Fruit fly (Drosophila melanogaster): ENCODE measurements around the gene eIF2Bbeta.

The eIF2Bbeta gene

DNA sequence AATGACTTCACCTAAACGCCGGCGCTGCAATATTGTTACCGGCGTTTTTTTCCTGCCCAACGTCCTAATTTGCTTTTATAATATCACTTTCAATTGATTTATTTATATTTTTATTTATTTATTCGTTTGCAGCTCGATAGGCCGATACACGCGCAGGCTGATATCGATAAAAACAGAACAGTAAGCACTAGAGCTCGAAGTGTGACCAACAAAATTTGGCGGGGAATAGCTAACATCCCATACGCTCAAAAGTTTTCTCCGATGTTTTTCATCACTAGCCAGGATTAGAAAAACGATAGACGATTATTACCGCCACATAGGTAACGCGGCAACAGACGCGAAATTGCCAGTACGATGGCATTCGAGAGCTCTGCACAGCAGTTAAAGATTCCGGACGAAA is 9.4 kb downstream of the eIF2Bbeta start, which contains the start of the genes CG2685 and CG2694 (continued):
- TF ChIP-seq CG4707 (GFP tag; optimal IDR thresholded peaks at IDR 0.05), result no peak
- peak; percentile 10 for TF ChIP-seq nmo (GFP tag; optimal IDR thresholded peaks at IDR 0.05)
- no peak for TF ChIP-seq bsh (GFP tag; optimal IDR thresholded peaks at IDR 0.05)
- TF ChIP-seq sd (tag; optimal IDR thresholded peaks at IDR 0.05), result no peak
- TF ChIP-seq CG11723 (GFP tag; optimal IDR thresholded peaks at IDR 0.05), result no peak
- no peak for TF ChIP-seq sima (GFP tag; optimal IDR thresholded peaks at IDR 0.05)
- TF ChIP-seq CG14860 (GFP tag; IDR thresholded peaks at IDR 0.05; ENCODE audit: partially characterized antibody), result peak; percentile 65
- TF ChIP-seq CG2116 (GFP tag; optimal IDR thresholded peaks at IDR 0.05), result peak; percentile 48
- no peak for TF ChIP-seq CG11247 (GFP tag; IDR thresholded peaks at IDR 0.05)
- TF ChIP-seq hb (GFP tag; IDR thresholded peaks at IDR 0.05; ENCODE audit: partially characterized antibody), result peak; percentile 60; the same call in 1 of the 3 replicates
- 0 out of 2 replicates have a peak, but pooled peaks have one; percentile 36 for TF ChIP-seq CG2129 (GFP tag; IDR thresholded peaks at IDR 0.05; ENCODE audit: partially characterized antibody)
- TF ChIP-seq bcd (GFP tag; optimal IDR thresholded peaks at IDR 0.05), result no peak
- TF ChIP-seq CoRest (tag; optimal IDR thresholded peaks at IDR 0.05), result peak; percentile 18
- no peak for TF ChIP-seq CG2875 (GFP tag; optimal IDR thresholded peaks at IDR 0.05)
- TF ChIP-seq NK7.1 (GFP tag; optimal IDR thresholded peaks at IDR 0.05), result no peak
- no peak for TF ChIP-seq CG10979 (tag; optimal IDR thresholded peaks at IDR 0.05)
- no peak for TF ChIP-seq CG1024 (GFP tag; IDR thresholded peaks at IDR 0.05)
- peak; percentile 2 for TF ChIP-seq NfI (GFP tag; optimal IDR thresholded peaks at IDR 0.05)
- no peak for TF ChIP-seq Atf-2 (GFP tag; optimal IDR thresholded peaks at IDR 0.05)
- TF ChIP-seq CG31441 (GFP tag; IDR thresholded peaks at IDR 0.05), result no peak
- TF ChIP-seq HmgZ (tag; optimal IDR thresholded peaks at IDR 0.05), result peak; percentile 48
- TF ChIP-seq CG7745 (tag; optimal IDR thresholded peaks at IDR 0.05), result no peak
- TF ChIP-seq Dbx (GFP tag; IDR thresholded peaks at IDR 0.05), result 0 out of 3 replicates have a peak, but pooled peaks have one; percentile 22
- peak; percentile 74 for TF ChIP-seq CG10267 (tag; optimal IDR thresholded peaks at IDR 0.05)
- peak; percentile 46 for TF ChIP-seq sob (GFP tag; IDR thresholded peaks at IDR 0.05)
- peak; percentile 79 for TF ChIP-seq pzg (GFP tag; optimal IDR thresholded peaks at IDR 0.05)
- no peak for TF ChIP-seq CG6683 (GFP tag; optimal IDR thresholded peaks at IDR 0.05)
- TF ChIP-seq sisA (GFP tag; IDR thresholded peaks at IDR 0.05), result no peak
- TF ChIP-seq CG11695 (GFP tag; IDR thresholded peaks at IDR 0.05), result no peak
- no peak for TF ChIP-seq pho (GFP tag; optimal IDR thresholded peaks at IDR 0.05)
- TF ChIP-seq dan (GFP tag; IDR thresholded peaks at IDR 0.05), result no peak
- no peak for TF ChIP-seq Awh (GFP tag; IDR thresholded peaks at IDR 0.05)
- no peak for TF ChIP-seq fru (optimal IDR thresholded peaks at IDR 0.05)
- 0 out of 2 replicates have a peak, but pooled peaks have one; percentile 27 for TF ChIP-seq vvl (GFP tag; IDR thresholded peaks at IDR 0.05)
- TF ChIP-seq kay (GFP tag; optimal IDR thresholded peaks at IDR 0.05), result no peak
- TF ChIP-seq Dref (GFP tag; IDR thresholded peaks at IDR 0.05), result peak; percentile 90
- TF ChIP-seq CG7963 (GFP tag; IDR thresholded peaks at IDR 0.05; ENCODE audit: partially characterized antibody), result peak; percentile 68; the same call in 2 of the 3 replicates
- TF ChIP-seq fd96Cb (tag; optimal IDR thresholded peaks at IDR 0.05), result no peak
- TF ChIP-seq Doc3 (GFP tag; IDR thresholded peaks at IDR 0.05; ENCODE audit: partially characterized antibody), result peak; percentile 64
- TF ChIP-seq BEAF-32 (GFP tag; optimal IDR thresholded peaks at IDR 0.05), result peak; percentile 74
- peak; percentile 65 for TF ChIP-seq row (GFP tag; IDR thresholded peaks at IDR 0.05)
- no peak for TF ChIP-seq CG13296 (GFP tag; optimal IDR thresholded peaks at IDR 0.05)
- TF ChIP-seq CG4617 (GFP tag; optimal IDR thresholded peaks at IDR 0.05; ENCODE audit: borderline replicate concordance), result peak; percentile 33
- peak; percentile 71 for TF ChIP-seq Med (GFP tag)
- TF ChIP-seq Ets65A (GFP tag), result peak; percentile 42
- no peak for TF ChIP-seq dimm (GFP tag; IDR thresholded peaks at IDR 0.05)
- TF ChIP-seq pita (GFP tag; optimal IDR thresholded peaks at IDR 0.05), result no peak
- TF ChIP-seq CG14710 (tag; optimal IDR thresholded peaks at IDR 0.05), result peak; percentile 13
- TF ChIP-seq CG2120 (GFP tag; optimal IDR thresholded peaks at IDR 0.05), result peak; percentile 30
- TF ChIP-seq CG15269 (tag; optimal IDR thresholded peaks at IDR 0.05), result no peak
